Worm (Caenorhabditis elegans): ENCODE measurements around the gene lov-1.

- no peak for TF ChIP-seq nhr-10 (tag; optimal IDR thresholded peaks at IDR 0.05)
- no peak for TF ChIP-seq nhr-11 (tag; optimal IDR thresholded peaks at IDR 0.05)
- TF ChIP-seq gmeb-1 (tag; optimal IDR thresholded peaks at IDR 0.05), result no peak
Measured at ce11 chrII:10094190-10094923, 27.3 kb downstream of the lov-1 start, which contains the start of gene lact-2.
